Fruit fly (Drosophila melanogaster): ENCODE data around the gene gdrd.

DNA sequence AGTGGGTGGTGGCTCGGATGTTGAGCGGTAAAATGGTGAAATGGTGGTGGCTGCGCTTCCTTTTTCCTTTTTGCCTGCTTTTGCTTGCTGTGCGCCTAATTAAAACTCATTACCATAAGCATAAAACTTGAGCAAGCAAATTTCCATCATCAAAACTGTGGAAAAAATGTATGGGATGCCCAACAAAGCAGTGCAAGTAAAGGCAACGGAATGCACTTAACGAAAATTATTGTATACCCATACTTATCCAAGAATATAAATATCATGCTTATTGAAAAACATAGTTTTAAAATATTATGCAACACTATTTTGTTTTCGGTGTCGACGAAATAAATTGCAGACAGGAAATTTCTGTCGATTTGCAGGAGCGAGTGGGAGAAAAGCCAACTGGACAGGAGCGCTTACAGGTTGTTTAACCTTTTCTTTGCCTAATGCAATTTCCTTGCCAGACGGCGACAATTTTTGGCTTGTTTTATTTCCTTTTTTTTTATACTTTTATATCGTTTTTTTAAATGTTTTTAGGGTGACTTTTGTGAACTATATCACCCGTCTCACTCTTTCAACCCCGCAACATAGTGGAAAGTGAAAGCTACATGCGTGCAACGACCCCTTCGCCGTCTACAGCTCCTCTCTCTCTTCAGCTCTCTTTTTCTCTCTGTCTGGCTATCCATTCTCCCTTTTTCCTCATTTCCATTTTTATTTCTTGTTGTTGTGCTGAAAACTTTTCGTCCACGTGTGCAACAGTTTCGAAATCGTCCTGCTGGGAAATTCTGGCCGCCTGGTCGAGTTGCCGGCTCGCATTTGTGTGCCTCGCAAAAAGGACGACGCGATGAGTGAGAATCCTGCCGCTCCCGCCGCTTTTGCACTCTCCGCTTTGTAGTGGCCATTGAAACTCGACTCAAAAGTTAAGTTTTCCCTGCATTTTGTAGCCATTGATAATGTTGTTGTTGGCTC lies 30.9 kb upstream of the gdrd start:
- no peak for TF ChIP-seq Ets96B (tag; optimal IDR thresholded peaks at IDR 0.05)
- no peak for TF ChIP-seq CG11294 (GFP tag; IDR thresholded peaks at IDR 0.05)
- no peak for TF ChIP-seq Hr38 (GFP tag; optimal IDR thresholded peaks at IDR 0.05)
- no peak for TF ChIP-seq CG3919 (GFP tag; optimal IDR thresholded peaks at IDR 0.05)
- no peak for TF ChIP-seq topi (GFP tag; optimal IDR thresholded peaks at IDR 0.05)
- no peak for TF ChIP-seq Hr39 (GFP tag; optimal IDR thresholded peaks at IDR 0.05)
- TF ChIP-seq Sox14 (GFP tag; optimal IDR thresholded peaks at IDR 0.05): no peak
- TF ChIP-seq Eip75B (GFP tag; optimal IDR thresholded peaks at IDR 0.05): no peak
